Worm (Caenorhabditis elegans): ENCODE results near the gene str-149.

The str-149 gene

DNA sequence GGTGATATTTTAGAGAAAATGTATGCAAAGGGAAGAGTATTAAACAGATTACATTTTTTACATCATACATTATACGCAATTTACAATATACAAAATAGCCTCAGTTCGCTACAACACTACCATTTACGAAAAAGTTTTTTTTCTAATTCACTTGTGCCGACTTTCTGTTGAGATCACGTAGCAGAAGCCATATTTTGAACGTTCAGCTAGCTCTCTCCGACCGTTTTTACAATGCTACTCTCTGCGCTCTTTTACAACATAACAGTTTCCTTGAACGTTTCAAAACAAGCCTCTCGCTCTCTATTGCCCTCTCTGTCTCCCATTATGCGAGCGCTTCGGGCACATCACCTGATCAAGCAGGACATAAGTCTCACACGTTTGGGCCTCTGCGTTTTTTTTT lies 29.8 kb downstream of the str-149 start, which contains the start of gene T03E6.8:
TSS of gene T03E6.8 (minus strand) at position 101 of the 400 bp plus-strand sequence.
- no peak for TF ChIP-seq dao-5 (tag; optimal IDR thresholded peaks at IDR 0.05)
- TF ChIP-seq W03F9.2 (tag; optimal IDR thresholded peaks at IDR 0.05) = no peak
- no peak for TF ChIP-seq him-1 (tag; optimal IDR thresholded peaks at IDR 0.05)

DNA sequence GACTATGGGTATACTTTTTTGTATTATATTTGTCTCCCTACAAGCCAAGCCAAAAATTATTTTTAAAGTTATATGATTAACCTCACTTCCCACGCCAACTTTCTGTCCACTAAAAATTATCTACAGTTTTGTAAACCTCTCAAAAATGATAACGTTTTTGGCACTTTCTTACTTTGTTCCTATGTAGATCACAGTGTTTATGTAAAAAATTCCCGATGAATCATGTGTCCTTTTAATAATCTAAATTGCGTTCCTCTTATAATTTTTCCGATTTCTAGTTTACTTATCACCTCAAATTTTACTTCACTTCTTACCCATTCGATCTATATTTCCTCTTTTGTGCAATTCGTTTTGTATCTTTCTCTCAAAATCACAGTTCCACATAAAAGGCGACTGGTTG lies 31.0 kb downstream of the str-149 start:
- TF ChIP-seq him-1 (tag; optimal IDR thresholded peaks at IDR 0.05) = no peak
- no peak for TF ChIP-seq W03F9.2 (tag; optimal IDR thresholded peaks at IDR 0.05)
- no peak for TF ChIP-seq dao-5 (tag; optimal IDR thresholded peaks at IDR 0.05)

ce11 chrV:16605463-16605862 lies 32.2 kb downstream of the str-149 start:
- TF ChIP-seq him-1 (tag; optimal IDR thresholded peaks at IDR 0.05) (no peak), W03F9.2 (tag; optimal IDR thresholded peaks at IDR 0.05) (no peak), dao-5 (tag; optimal IDR thresholded peaks at IDR 0.05) (no peak)

- no peak for TF ChIP-seq W03F9.2 (tag; optimal IDR thresholded peaks at IDR 0.05)
- TF ChIP-seq dao-5 (tag; optimal IDR thresholded peaks at IDR 0.05) = no peak
- TF ChIP-seq him-1 (tag; optimal IDR thresholded peaks at IDR 0.05) = no peak
Observed at ce11 chrV:16606313-16606712, 33.0 kb downstream of the str-149 start, which contains the start of gene Y32B12C.1. Y32B12C.1 (plus strand) TSS chrV:16606613.

DNA sequence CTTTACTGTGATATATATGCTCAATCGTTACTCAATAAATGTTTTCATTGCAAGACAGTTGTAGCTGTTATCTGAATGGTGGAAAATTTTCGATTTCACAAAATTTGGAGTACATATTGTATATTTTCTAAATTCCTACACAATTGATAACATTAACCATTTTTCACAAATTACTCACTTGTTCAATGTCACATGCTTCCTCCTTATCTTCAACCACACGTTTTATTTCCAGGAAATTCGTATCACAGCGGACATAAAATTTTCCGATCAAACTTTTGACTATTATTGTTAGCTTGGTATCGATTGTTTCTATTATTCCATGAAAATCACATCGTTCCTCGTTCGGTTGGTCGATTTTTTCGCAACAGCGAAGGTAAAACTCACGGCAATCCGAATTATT lies 35.2 kb downstream of the str-149 start:
- TF ChIP-seq him-1 (tag; optimal IDR thresholded peaks at IDR 0.05) (no peak), dao-5 (tag; optimal IDR thresholded peaks at IDR 0.05) (no peak), W03F9.2 (tag; optimal IDR thresholded peaks at IDR 0.05) (no peak)

ce11 chrV:16610094-16610493 lies 36.8 kb downstream of the str-149 start:
- no peak for TF ChIP-seq him-1 (tag; optimal IDR thresholded peaks at IDR 0.05)
- no peak for TF ChIP-seq dao-5 (tag; optimal IDR thresholded peaks at IDR 0.05)
- no peak for TF ChIP-seq W03F9.2 (tag; optimal IDR thresholded peaks at IDR 0.05)

DNA sequence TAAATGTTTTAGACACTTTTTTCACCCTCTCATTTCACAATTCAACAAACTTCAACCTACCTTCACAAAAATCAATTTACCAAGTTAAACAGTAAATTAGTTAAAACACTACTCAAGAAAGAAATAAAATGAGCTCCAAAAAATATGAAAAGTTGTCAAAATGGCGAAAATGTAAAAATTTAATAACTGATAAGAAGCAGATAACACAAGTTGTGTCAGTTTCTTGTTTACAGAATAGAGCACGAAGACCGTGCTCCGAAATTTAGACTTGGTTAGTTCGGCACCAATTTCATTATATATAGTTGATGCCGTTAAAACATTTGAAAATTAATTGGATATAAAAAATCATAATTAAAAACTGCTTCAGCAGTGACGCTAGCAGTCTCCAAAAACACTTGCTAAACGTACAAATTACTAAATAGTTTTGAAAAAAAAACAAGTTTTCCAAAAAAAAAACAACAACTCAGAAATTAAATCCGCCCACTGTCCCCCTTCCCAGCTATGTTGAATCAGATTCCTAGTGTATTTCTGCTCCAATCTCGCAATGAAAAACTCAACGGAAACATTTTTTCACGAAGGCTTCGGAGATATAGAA lies 37.6 kb downstream of the str-149 start, which contains the start of gene srw-54:
TSS of gene srw-54 (plus strand) at position 545 of the 595 bp plus-strand sequence.
- TF ChIP-seq W03F9.2 (tag; optimal IDR thresholded peaks at IDR 0.05) = no peak
- no peak for TF ChIP-seq dao-5 (tag; optimal IDR thresholded peaks at IDR 0.05)
- no peak for TF ChIP-seq him-1 (tag; optimal IDR thresholded peaks at IDR 0.05)

DNA sequence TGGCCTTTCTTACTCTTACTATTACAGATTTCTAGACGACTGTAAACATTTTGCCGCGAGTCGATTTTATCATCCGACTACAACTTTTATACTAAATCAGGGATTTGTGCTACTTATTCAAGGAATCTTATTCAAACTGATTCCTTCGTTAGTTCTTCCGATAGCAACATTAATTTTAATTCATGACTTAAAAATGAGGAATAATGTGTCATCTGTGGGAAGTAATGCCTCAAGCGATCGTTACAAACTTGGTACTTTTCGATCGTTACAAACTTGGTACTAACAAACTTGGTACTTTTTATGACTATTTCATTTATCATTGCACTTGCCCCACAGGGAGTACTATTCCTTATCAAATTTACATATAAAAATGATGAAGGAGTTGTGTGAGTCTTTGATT lies 44.2 kb downstream of the str-149 start, which contains the start of gene Y70C5A.4:
TSS of gene Y70C5A.4 (plus strand) at position 301 of the 400 bp plus-strand sequence.
- TF ChIP-seq W03F9.2 (tag; optimal IDR thresholded peaks at IDR 0.05) = no peak
- no peak for TF ChIP-seq dao-5 (tag; optimal IDR thresholded peaks at IDR 0.05)
- TF ChIP-seq him-1 (tag; optimal IDR thresholded peaks at IDR 0.05) = no peak

DNA sequence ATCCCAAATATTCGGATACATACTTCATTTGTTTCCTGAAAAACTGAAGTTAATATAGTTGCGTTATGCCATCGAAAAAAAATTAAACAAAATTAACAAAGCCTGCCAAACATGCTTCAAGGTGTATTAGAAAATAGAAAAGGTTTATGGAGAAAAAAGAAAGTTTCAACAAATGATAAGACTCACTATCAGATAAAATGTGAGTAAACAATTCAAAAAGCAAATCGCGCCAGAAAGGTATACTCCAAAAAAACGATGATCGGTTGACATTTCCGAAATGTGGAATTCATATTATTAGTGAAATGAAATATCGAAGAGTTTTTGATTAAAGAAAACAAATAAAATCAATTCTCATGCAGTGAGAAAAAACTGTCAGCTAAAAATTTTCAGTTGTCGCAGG lies 47.6 kb downstream of the str-149 start, which contains the start of gene Y70C5A.3:
TSS of gene Y70C5A.3 (minus strand) at position 50 of the 400 bp plus-strand sequence.
- TF ChIP-seq dao-5 (tag; optimal IDR thresholded peaks at IDR 0.05) = no peak
- TF ChIP-seq him-1 (tag; optimal IDR thresholded peaks at IDR 0.05) = no peak
- no peak for TF ChIP-seq W03F9.2 (tag; optimal IDR thresholded peaks at IDR 0.05)

DNA sequence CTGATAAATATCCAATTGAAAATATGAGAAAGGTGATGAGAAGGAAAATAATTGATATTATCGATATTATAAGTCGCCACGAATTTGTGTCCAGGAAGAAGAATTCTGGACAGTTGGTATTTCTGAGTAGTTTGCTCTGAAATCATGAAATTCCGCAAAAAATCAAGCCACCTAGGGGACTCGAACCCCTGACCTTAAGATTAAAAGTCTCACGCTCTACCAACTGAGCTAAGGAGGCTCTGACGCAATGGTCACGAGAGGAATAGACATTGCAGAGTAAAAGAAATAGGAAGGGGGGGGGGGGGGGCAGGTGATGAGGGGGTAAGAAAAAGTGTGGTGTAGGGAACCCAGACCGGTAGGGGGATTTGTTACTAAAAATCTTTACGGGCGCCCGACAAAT lies 48.6 kb downstream of the str-149 start:
- TF ChIP-seq W03F9.2 (tag; optimal IDR thresholded peaks at IDR 0.05) (no peak), him-1 (tag; optimal IDR thresholded peaks at IDR 0.05) (no peak), dao-5 (tag; optimal IDR thresholded peaks at IDR 0.05) (no peak)

DNA sequence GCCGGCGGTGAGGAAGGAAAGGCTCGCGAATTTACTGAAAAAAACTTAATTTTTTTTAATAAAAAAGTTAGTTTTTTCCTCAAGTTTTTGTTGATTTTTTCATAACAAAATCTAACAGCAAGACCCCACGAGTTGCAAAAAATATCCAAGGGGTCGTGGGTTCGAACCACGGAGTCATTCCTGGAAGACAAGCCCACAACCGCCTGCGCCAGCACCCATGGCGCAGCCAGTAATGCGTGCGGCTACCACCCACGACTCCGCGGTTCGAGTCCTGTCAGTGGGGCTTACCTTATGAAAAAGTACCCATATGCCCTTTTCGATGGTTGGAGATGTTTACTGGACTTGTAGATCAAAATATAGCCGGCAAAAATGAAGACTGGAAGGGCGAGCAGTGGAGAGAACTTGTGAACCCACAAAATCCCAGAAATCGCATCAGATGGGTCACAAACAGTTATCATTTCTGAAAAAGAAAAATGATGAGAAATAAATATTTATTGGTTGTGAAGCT lies 49.5 kb downstream of the str-149 start, which contains the start of gene Y70C5A.2:
TSS of gene Y70C5A.2 (minus strand) at position 458 of the 508 bp plus-strand sequence.
- TF ChIP-seq dao-5 (tag; optimal IDR thresholded peaks at IDR 0.05) (no peak), him-1 (tag; optimal IDR thresholded peaks at IDR 0.05) (no peak), W03F9.2 (tag; optimal IDR thresholded peaks at IDR 0.05) (no peak)
